Fruit fly (Drosophila melanogaster) whole organism, embryonic: ENCODE measurements around the gene St2.

Source experiments
- B-H1 ChIP-seq: fragments of 200-800 bp; sonication (Bioruptor generic); IDR thresholded peaks from 3 replicates; pipeline ENCODE4 v1.3.6; 2022; ENCODE audit warnings: missing biosample characterization, missing genetic modification characterization
- CG10431 ChIP-seq: fragments of 200-800 bp; sonication (Bioruptor generic); optimal IDR thresholded peaks from 3 replicates; lab custom pipeline; 2018; ENCODE audit warnings: missing biosample characterization, mild to moderate bottlenecking, missing genetic modification characterization
- CG10462 ChIP-seq: fragments of 200-800 bp; sonication (Bioruptor generic); optimal IDR thresholded peaks from 2 replicates; lab custom pipeline; 2016; ENCODE audit warnings: missing biosample characterization, missing genetic modification characterization
- CG11560 ChIP-seq: fragments of 200-800 bp; sonication (Bioruptor generic); IDR thresholded peaks from 3 replicates; pipeline ENCODE4 v1.3.6; 2022; ENCODE audit warnings: missing biosample characterization, missing genetic modification characterization
- CG11723 ChIP-seq: fragments of 200-800 bp; sonication (Bioruptor generic); optimal IDR thresholded peaks from 2 replicates; lab custom pipeline; 2017; ENCODE audit warnings: missing biosample characterization, mild to moderate bottlenecking, missing genetic modification characterization
- CG15073 ChIP-seq: fragments of 200-800 bp; sonication (Bioruptor generic); optimal IDR thresholded peaks from 2 replicates; lab custom pipeline; 2016; ENCODE audit warnings: missing biosample characterization, missing genetic modification characterization
- CG1602 ChIP-seq: fragments of 200-800 bp; sonication (Bioruptor generic); optimal IDR thresholded peaks from 3 replicates; lab custom pipeline; 2016; ENCODE audit warnings: missing biosample characterization, missing genetic modification characterization
- CG1647 ChIP-seq: fragments of 200-800 bp; sonication (Bioruptor generic); optimal IDR thresholded peaks from 3 replicates; lab custom pipeline; 2016; ENCODE audit warnings: missing biosample characterization, missing genetic modification characterization
- CG31441 ChIP-seq: fragments of 200-800 bp; sonication (Bioruptor generic); IDR thresholded peaks from 2 replicates; pipeline ENCODE4 v1.3.6; 2022; ENCODE audit warnings: missing biosample characterization, missing genetic modification characterization
- CG32767 ChIP-seq: fragments of 200-800 bp; sonication (Bioruptor generic); IDR thresholded peaks from 2 replicates; pipeline ENCODE4 v1.3.6; 2022; ENCODE audit warnings: missing biosample characterization, missing genetic modification characterization
- CG34224 ChIP-seq: fragments of 200-800 bp; sonication (Bioruptor generic); IDR thresholded peaks from 3 replicates; pipeline ENCODE4 v1.3.6; 2022; ENCODE audit warnings: missing biosample characterization, missing genetic modification characterization; ENCODE audit not compliant: partially characterized antibody
- CG4328 ChIP-seq: fragments of 200-800 bp; sonication (Bioruptor generic); optimal IDR thresholded peaks from 3 replicates; lab custom pipeline; 2017; ENCODE audit warnings: missing biosample characterization, missing genetic modification reagents, missing genetic modification characterization
- CG4730 ChIP-seq: fragments of 200-800 bp; sonication (Bioruptor generic); IDR thresholded peaks from 2 replicates; pipeline ENCODE4 v1.3.6; 2022; ENCODE audit warnings: missing biosample characterization, missing genetic modification characterization
- CG4854 ChIP-seq: fragments of 200-800 bp; sonication (Bioruptor generic); optimal IDR thresholded peaks from 2 replicates; lab custom pipeline; 2016; ENCODE audit warnings: missing biosample characterization, missing genetic modification characterization, inconsistent platforms
- CG5953 ChIP-seq: fragments of 200-800 bp; sonication (Bioruptor generic); IDR thresholded peaks from 2 replicates; pipeline ENCODE4 v1.3.6; 2022; ENCODE audit warnings: missing biosample characterization, missing genetic modification characterization
- CG6689 ChIP-seq: fragments of 200-800 bp; sonication (Bioruptor generic); IDR thresholded peaks from 2 replicates; pipeline ENCODE4 v1.3.6; 2022; ENCODE audit warnings: missing biosample characterization, missing genetic modification characterization
- CG7357 ChIP-seq: fragments of 200-800 bp; sonication (Bioruptor generic); IDR thresholded peaks from 3 replicates; pipeline ENCODE4 v1.3.6; 2022; ENCODE audit warnings: missing biosample characterization, missing genetic modification characterization
- CG7745 ChIP-seq: fragments of 200-800 bp; sonication (Bioruptor generic); optimal IDR thresholded peaks from 2 replicates; lab custom pipeline; 2018; ENCODE audit warnings: missing biosample characterization, mild to moderate bottlenecking, missing genetic modification characterization, moderate library complexity
- CG9876 ChIP-seq: fragments of 200-800 bp; sonication (Bioruptor generic); optimal IDR thresholded peaks from 2 replicates; lab custom pipeline; 2016; ENCODE audit warnings: missing biosample characterization, missing genetic modification characterization
- CTCF ChIP-seq: fragments of 200-800 bp; sonication (Bioruptor generic); optimal IDR thresholded peaks from 2 replicates; lab custom pipeline; 2017; ENCODE audit warnings: missing biosample characterization, mild to moderate bottlenecking, missing genetic modification characterization, moderate library complexity
- D19A ChIP-seq: fragments of 200-800 bp; optimal IDR thresholded peaks from 3 replicates; lab custom pipeline; 2019; ENCODE audit warnings: missing biosample characterization, mild to moderate bottlenecking, missing genetic modification characterization, moderate library complexity
- Dad ChIP-seq: fragments of 200-800 bp; sonication (Bioruptor generic); optimal IDR thresholded peaks from 3 replicates; lab custom pipeline; 2016; ENCODE audit warnings: missing biosample characterization, missing genetic modification characterization
- Ets65A ChIP-seq: fragments of 200-800 bp; sonication (Bioruptor generic); peaks from one replicate; lab custom pipeline; 2016; ENCODE audit warnings: missing biosample characterization, missing genetic modification characterization
- H15 ChIP-seq: fragments of 200-800 bp; sonication (Bioruptor generic); IDR thresholded peaks from 3 replicates; pipeline ENCODE4 v1.3.6; 2022; ENCODE audit warnings: missing biosample characterization, missing genetic modification characterization
- Hr3 ChIP-seq: fragments of 200-800 bp; sonication (Bioruptor generic); optimal IDR thresholded peaks from 3 replicates; lab custom pipeline; 2016; ENCODE audit warnings: missing biosample characterization, missing genetic modification characterization
- Meics ChIP-seq: fragments of 200-800 bp; sonication (Bioruptor generic); optimal IDR thresholded peaks from 2 replicates; lab custom pipeline; 2017; ENCODE audit warnings: missing biosample characterization, mild to moderate bottlenecking, missing genetic modification characterization
- NfI ChIP-seq: fragments of 200-800 bp; sonication (Bioruptor generic); optimal IDR thresholded peaks from 3 replicates; lab custom pipeline; 2018; ENCODE audit warnings: missing biosample characterization, mild to moderate bottlenecking, missing genetic modification characterization, moderate library complexity
- Oaz ChIP-seq: fragments of 200-800 bp; sonication (Bioruptor generic); IDR thresholded peaks from 2 replicates; pipeline ENCODE4 v1.3.6; 2022; ENCODE audit warnings: missing biosample characterization, missing genetic modification characterization
- Xrp1 ChIP-seq: fragments of 200-800 bp; sonication (Bioruptor generic); IDR thresholded peaks from 2 replicates; pipeline ENCODE4 v1.3.6; 2022; ENCODE audit warnings: missing biosample characterization, missing genetic modification characterization
- bsh ChIP-seq, 2 experiments: fragments of 200-800 bp; sonication (Bioruptor generic); optimal IDR thresholded peaks; 2 replicates each; lab custom pipeline; 2017 to 2018; ENCODE audit warnings: mild to moderate bottlenecking in 2 of 2, missing biosample characterization in 2 of 2, missing genetic modification characterization in 2 of 2, moderate library complexity in 1 of 2
- btn ChIP-seq: fragments of 200-800 bp; sonication (Bioruptor generic); optimal IDR thresholded peaks from 2 replicates; lab custom pipeline; 2016; ENCODE audit warnings: missing biosample characterization, missing genetic modification characterization
- chif ChIP-seq, 2 experiments: fragments of 200-800 bp; sonication (Bioruptor generic); optimal IDR thresholded peaks; 3 replicates each; lab custom pipeline; 2016; ENCODE audit warnings: missing biosample characterization in 2 of 2, missing genetic modification characterization in 2 of 2
- cwo ChIP-seq: fragments of 200-800 bp; sonication (Bioruptor generic); optimal IDR thresholded peaks from 3 replicates; lab custom pipeline; 2017; ENCODE audit warnings: missing biosample characterization, missing genetic modification characterization, mild to moderate bottlenecking, moderate library complexity, missing genetic modification reagents
- grn ChIP-seq: fragments of 200-800 bp; sonication (Bioruptor generic); optimal IDR thresholded peaks from 3 replicates; lab custom pipeline; 2017; ENCODE audit warnings: missing biosample characterization, missing genetic modification characterization
- insv ChIP-seq, 2 experiments: fragments of 200-800 bp; sonication (Bioruptor generic); optimal IDR thresholded peaks; 3 replicates each; lab custom pipeline; 2016 to 2018; ENCODE audit warnings: missing biosample characterization in 2 of 2, missing genetic modification characterization in 2 of 2
- jing ChIP-seq: fragments of 200-800 bp; sonication (Bioruptor generic); optimal IDR thresholded peaks from 2 replicates; lab custom pipeline; 2018; ENCODE audit warnings: missing biosample characterization, mild to moderate bottlenecking, missing genetic modification characterization
- lola ChIP-seq, 3 experiments: fragments of >200 bp in 2 of 3; fragments of 200-800 bp in 1 of 3; sonication (Bioruptor generic) in 1 of 3; optimal IDR thresholded peaks; 2 replicates each; lab custom pipeline; 2017 to 2019; ENCODE audit warnings: missing biosample characterization in 3 of 3, missing genetic modification characterization in 3 of 3, mild to moderate bottlenecking in 1 of 3, moderate library complexity in 1 of 3
- mld ChIP-seq: fragments of 200-800 bp; sonication (Bioruptor generic); IDR thresholded peaks from 3 replicates; pipeline ENCODE4 v1.3.6; 2022; ENCODE audit warnings: missing biosample characterization, missing genetic modification characterization; ENCODE audit not compliant: partially characterized antibody
- nmo ChIP-seq: fragments of 200-800 bp; sonication (Bioruptor generic); optimal IDR thresholded peaks from 2 replicates; lab custom pipeline; 2018; ENCODE audit warnings: missing biosample characterization, mild to moderate bottlenecking, missing genetic modification characterization, moderate library complexity
- oc ChIP-seq: fragments of 200-800 bp; sonication (Bioruptor generic); optimal IDR thresholded peaks from 2 replicates; lab custom pipeline; 2018; ENCODE audit warnings: missing biosample characterization, mild to moderate bottlenecking, missing genetic modification characterization, moderate library complexity
- onecut ChIP-seq: fragments of 200-800 bp; sonication (Bioruptor generic); IDR thresholded peaks from 2 replicates; pipeline ENCODE4 v1.3.6; 2022; ENCODE audit warnings: missing biosample characterization, missing genetic modification characterization
- p53 ChIP-seq: fragments of 200-800 bp; sonication (Bioruptor generic); optimal IDR thresholded peaks from 2 replicates; lab custom pipeline; 2016; ENCODE audit warnings: missing biosample characterization, missing genetic modification characterization
- sisA ChIP-seq: fragments of 200-800 bp; sonication (Bioruptor generic); IDR thresholded peaks from 2 replicates; pipeline ENCODE4 v1.3.6; 2022; ENCODE audit warnings: missing biosample characterization, missing genetic modification characterization
- slp2 ChIP-seq: fragments of 200-800 bp; sonication (Bioruptor generic); optimal IDR thresholded peaks from 2 replicates; lab custom pipeline; 2016; ENCODE audit warnings: missing biosample characterization, missing genetic modification characterization
- sqz ChIP-seq: fragments of 200-800 bp; sonication (Bioruptor generic); optimal IDR thresholded peaks from 3 replicates; lab custom pipeline; 2018; ENCODE audit warnings: missing biosample characterization, mild to moderate bottlenecking, missing genetic modification characterization
- usp ChIP-seq: fragments of >200 bp; optimal IDR thresholded peaks from 2 replicates; lab custom pipeline; 2017; ENCODE audit warnings: missing biosample characterization, missing genetic modification characterization

Gene St2

DNA sequence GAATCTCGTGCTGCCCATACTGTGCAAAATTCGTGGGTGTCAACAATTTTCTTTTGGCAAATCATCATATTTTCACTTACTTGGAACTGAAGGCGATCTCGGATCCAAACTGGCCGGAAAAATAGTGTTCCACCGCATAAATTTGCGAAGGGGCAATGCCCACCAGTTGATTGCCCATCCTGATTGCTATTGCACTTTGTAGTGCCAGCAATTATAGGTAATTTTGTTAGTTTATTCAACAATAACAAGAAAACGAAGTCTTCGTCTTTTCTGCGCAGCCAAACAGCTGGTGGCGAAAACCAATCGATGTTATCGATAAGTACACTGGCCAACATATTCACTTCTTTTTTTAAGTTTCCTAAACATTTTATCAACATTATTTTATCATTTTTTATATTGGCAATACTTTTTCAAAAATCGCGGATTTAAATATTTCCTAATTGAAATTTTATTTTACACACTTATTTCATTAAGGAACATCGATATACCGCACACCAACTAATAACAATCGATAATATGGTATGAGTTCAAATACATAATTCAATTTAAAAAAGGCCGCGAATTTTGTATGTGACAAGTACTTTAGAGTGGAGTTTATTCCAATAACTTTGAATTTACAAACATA is 6.0 kb upstream of the St2 start, which contains the start of gene Vps15 (continued):
- TF ChIP-seq oc (tag; lab: Kevin White, UChicago) = peak; percentile 72
- TF ChIP-seq CG4328 (GFP tag; lab: Kevin White, UChicago) = peak; percentile 2
- no peak for TF ChIP-seq p53 (GFP tag; lab: Kevin White, UChicago)
- TF ChIP-seq CG11723 (GFP tag; lab: Kevin White, UChicago) = no peak
- peak; percentile 68 for TF ChIP-seq CG10462 (GFP tag; lab: Kevin White, UChicago)

DNA sequence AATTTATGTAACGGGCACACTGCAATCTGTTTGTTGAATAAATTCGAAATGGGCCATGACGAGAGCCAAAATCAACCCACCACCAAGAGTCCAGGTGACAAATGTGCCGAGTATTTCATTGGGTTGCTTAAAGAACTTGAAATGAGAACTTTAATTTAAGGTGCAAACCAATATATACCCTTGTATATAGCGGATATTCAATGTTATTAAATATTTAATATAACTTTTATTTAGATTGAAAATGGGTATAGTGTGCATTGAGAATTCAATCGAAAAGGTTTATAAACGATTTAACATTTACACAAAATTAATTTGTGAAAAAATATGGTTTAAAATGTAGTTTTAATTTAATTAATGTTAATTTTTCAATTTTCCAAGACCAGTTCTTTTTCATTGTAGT is 5.3 kb upstream of the St2 start, which contains the start of gene CG8420:
Gene CG8420, plus strand, starts transcription at position 284 of the 400 bp plus-strand sequence.
- TF ChIP-seq lola (GFP tag; optimal IDR thresholded peaks at IDR 0.05; lab: Kevin White, UChicago) (peak in 1 of 3 experiments; percentile 59), D19A (peak; percentile 49), CG7745 (tag; lab: Kevin White, UChicago) (peak; percentile 52), Ets65A (GFP tag; lab: Kevin White, UChicago) (no peak), CG10462 (GFP tag; lab: Kevin White, UChicago) (no peak), bsh (GFP tag; optimal IDR thresholded peaks at IDR 0.05; lab: Kevin White, UChicago) (peak in 1 of 2 experiments; percentile 69), CG32767 (GFP tag; lab: Robert Waterston, UW) (no peak), CG6689 (GFP tag; lab: Robert Waterston, UW) (0 out of 2 replicates have a peak, but pooled peaks have one; percentile 13), Meics (GFP tag; lab: Kevin White, UChicago) (no peak), nmo (GFP tag; lab: Kevin White, UChicago) (peak; percentile 3), Dad (no peak), grn (no peak), slp2 (GFP tag; lab: Kevin White, UChicago) (no peak)

DNA sequence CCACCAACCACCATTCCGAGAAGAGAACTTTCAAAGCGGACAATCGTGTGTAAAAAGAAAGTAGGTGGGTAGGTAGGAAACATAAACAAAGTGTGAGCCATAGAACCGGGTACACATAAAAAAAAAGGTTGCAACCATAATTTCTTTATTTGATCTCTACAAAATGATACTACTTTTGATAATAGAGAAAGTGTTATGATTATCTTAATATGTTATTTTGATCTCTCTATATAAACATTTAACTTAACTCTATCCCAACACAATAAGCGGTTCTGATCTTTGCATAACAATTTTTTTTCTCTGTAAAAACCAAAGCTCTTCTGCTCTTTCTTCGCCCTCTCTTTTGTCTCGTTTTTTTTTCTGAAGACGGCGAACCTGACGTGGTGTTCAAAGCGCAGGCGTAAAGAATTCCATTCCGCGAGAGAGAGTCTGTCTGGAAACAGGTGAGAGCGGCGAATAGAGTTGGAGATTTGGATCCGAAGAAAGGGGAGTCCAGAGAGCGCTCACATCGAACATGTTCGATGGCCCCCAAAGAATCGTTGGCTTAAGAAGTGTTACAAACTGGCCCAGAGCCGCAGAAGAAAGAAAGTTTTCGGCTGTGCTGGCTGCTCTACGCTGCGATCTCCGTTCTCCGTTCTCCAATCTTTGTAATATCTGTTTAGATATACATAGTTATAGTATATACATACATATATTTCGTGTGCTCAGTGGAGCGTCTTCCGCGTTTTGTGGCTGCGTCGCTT is 4.6 kb upstream of the St2 start:
- TF ChIP-seq usp (GFP tag; lab: Kevin White, UChicago) = no peak
- peak; percentile 81 for TF ChIP-seq Xrp1
- TF ChIP-seq B-H1 = no peak
- peak; percentile 96 for TF ChIP-seq sqz
- TF ChIP-seq CG1602 (GFP tag; lab: Kevin White, UChicago) = peak; percentile 45
- no peak for TF ChIP-seq grn
- peak; percentile 69 for TF ChIP-seq CG10431 (GFP tag; lab: Kevin White, UChicago)
- peak; percentile 36 for TF ChIP-seq NfI (GFP tag; lab: Kevin White, UChicago)
- TF ChIP-seq CG4854 (GFP tag; lab: Kevin White, UChicago) = peak; percentile 5
- TF ChIP-seq CG9876 (GFP tag; lab: Kevin White, UChicago) = no peak
- TF ChIP-seq CG4730 (GFP tag; lab: Robert Waterston, UW) = peak; percentile 46; the same call in 1 of the 2 replicates
- TF ChIP-seq CG31441 (GFP tag; lab: Robert Waterston, UW) = peak; percentile 83
- TF ChIP-seq CG11560 (tag; lab: Robert Waterston, UW) = no peak
- peak; percentile 36 for TF ChIP-seq jing
- TF ChIP-seq CG15073 (GFP tag; lab: Kevin White, UChicago) = no peak
- TF ChIP-seq mld (GFP tag; lab: Robert Waterston, UW) = no peak
- no peak for TF ChIP-seq Oaz (GFP tag; lab: Robert Waterston, UW)
- no peak for TF ChIP-seq CG34224
- TF ChIP-seq Hr3 = peak; percentile 55
- peak; percentile 17 for TF ChIP-seq cwo
- peak; percentile 26; the same call in 1 of the 3 replicates for TF ChIP-seq CG7357 (GFP tag; lab: Robert Waterston, UW)
- TF ChIP-seq sisA = peak; percentile 69
- TF ChIP-seq CG1647 (GFP tag; lab: Kevin White, UChicago) = no peak
- peak; percentile 53 for TF ChIP-seq onecut (GFP tag; lab: Robert Waterston, UW)
- TF ChIP-seq chif (GFP tag; optimal IDR thresholded peaks at IDR 0.05; lab: Kevin White, UChicago) = peak; percentile 50 to 67
- peak; percentile 11 for TF ChIP-seq CTCF (GFP tag; lab: Kevin White, UChicago)
- no peak for TF ChIP-seq insv (GFP tag; optimal IDR thresholded peaks at IDR 0.05; lab: Kevin White, UChicago)
- TF ChIP-seq CG6689 (GFP tag; lab: Robert Waterston, UW) = peak; percentile 58
- TF ChIP-seq H15 (GFP tag; lab: Robert Waterston, UW) = no peak
- TF ChIP-seq btn (GFP tag; lab: Kevin White, UChicago) = peak; percentile 27
- TF ChIP-seq CG5953 (GFP tag; lab: Robert Waterston, UW) = peak; percentile 7; the same call in 1 of the 2 replicates
